Worm (Caenorhabditis elegans): ENCODE measurements around the gene spe-18.
A peak's percentile ranks its signal among the peaks of the same experiment; 100 is the strongest.

ce11 chrII:13189363-13189762 is 36.2 kb upstream of the spe-18 start:
- TF ChIP-seq nhr-237 (tag; optimal IDR thresholded peaks at IDR 0.05) = no peak
- TF ChIP-seq nhr-11 (tag; optimal IDR thresholded peaks at IDR 0.05) = peak; percentile 26
- TF ChIP-seq fkh-10 (GFP tag; optimal IDR thresholded peaks at IDR 0.05) = no peak
- no peak for TF ChIP-seq nhr-76 (tag; optimal IDR thresholded peaks at IDR 0.05)
- TF ChIP-seq hlh-30 (tag; optimal IDR thresholded peaks at IDR 0.05; ENCODE audit: insufficient read depth) = peak; percentile 3
- no peak for TF ChIP-seq ama-1 (optimal IDR thresholded peaks at IDR 0.05)
- TF ChIP-seq vab-7 (GFP tag; IDR thresholded peaks at IDR 0.05) = no peak
